Fruit fly (Drosophila melanogaster) S2 (cell line): ENCODE results near the gene Klp98A.

Experiments
- CG8478 ChIP-seq: fragments of >200 bp; optimal IDR thresholded peaks from 2 replicates; lab custom pipeline; 2018
- CTCF ChIP-seq, 2 experiments: fragments of >200 bp; optimal IDR thresholded peaks; 2 replicates each; lab custom pipeline; 2018

DNA sequence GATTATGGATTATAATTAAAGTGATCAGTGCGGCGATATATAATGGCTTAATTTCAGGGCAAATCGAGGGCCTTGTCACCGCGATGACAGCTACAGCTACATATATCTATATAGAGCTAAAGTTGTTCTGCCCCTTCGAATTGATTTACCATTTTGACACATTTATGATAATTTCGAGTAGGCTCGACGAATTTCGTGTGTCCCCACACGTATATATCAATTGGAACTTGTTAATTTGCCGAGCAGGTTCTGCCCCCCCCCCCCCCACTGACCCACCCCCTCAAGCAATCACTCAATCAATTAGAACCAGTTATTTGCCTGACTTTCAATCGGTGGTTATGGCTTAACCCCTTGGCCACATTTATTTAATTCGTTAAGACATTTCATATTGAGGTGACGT lies 20.5 kb upstream of the Klp98A start:
- no peak for TF ChIP-seq CTCF (optimal IDR thresholded peaks at IDR 0.05; lab: Kevin White, UChicago)
- TF ChIP-seq CG8478 (lab: Kevin White, UChicago) = no peak
